Worm (Caenorhabditis elegans) whole organism, L2 larva: ENCODE measurements around the gene F58H1.5.
A peak's percentile ranks its signal among the peaks of the same experiment; 100 is the strongest.

ENCODE experiments used
- C34F6.9 ChIP-seq: fragments of 150-350 bp; optimal IDR thresholded peaks from 2 replicates; lab custom pipeline; 2014; ENCODE audit warnings: missing biosample characterization, missing genetic modification characterization
- F13H6.1 ChIP-seq: sonication (generic microtip); optimal IDR thresholded peaks from 2 replicates; lab custom pipeline; 2016; ENCODE audit warnings: missing genetic modification characterization, missing compliant biosample characterization
- R02D3.7 ChIP-seq: fragments of 150-350 bp; optimal IDR thresholded peaks from 2 replicates; lab custom pipeline; 2014; ENCODE audit warnings: missing biosample characterization, missing genetic modification characterization
- Y55F3AM.14 ChIP-seq: fragments of 200-800 bp; sonication (Bioruptor generic); optimal IDR thresholded peaks from 2 replicates; lab custom pipeline; 2018; ENCODE audit warnings: mild to moderate bottlenecking, missing genetic modification characterization, missing compliant biosample characterization
- ZK546.5 ChIP-seq: sonication (generic microtip); optimal IDR thresholded peaks from 2 replicates; lab custom pipeline; 2017; ENCODE audit warnings: missing biosample characterization, missing genetic modification characterization
- alr-1 ChIP-seq: fragments of 150-350 bp; optimal IDR thresholded peaks from 2 replicates; lab custom pipeline; 2014; ENCODE audit warnings: missing biosample characterization, missing genetic modification characterization
- aly-2 ChIP-seq: fragments of 150-350 bp; optimal IDR thresholded peaks from 2 replicates; lab custom pipeline; 2014; ENCODE audit warnings: missing biosample characterization, missing genetic modification characterization
- ama-1 ChIP-seq: fragments of 150-350 bp; optimal IDR thresholded peaks from 2 replicates; lab custom pipeline; 2018; ENCODE audit warnings: inconsistent platforms
- blmp-1 ChIP-seq: sonication (generic microtip); optimal IDR thresholded peaks from 2 replicates; lab custom pipeline; 2017; ENCODE audit warnings: missing genetic modification characterization, mild to moderate bottlenecking, missing compliant biosample characterization, antibody characterized with exemption, moderate library complexity; ENCODE audit not compliant: insufficient read depth
- ceh-82 ChIP-seq: fragments of 150-350 bp; optimal IDR thresholded peaks from 2 replicates; lab custom pipeline; 2014; ENCODE audit warnings: missing biosample characterization, missing genetic modification characterization
- crh-2 ChIP-seq: sonication (generic microtip); optimal IDR thresholded peaks from 2 replicates; lab custom pipeline; 2017; ENCODE audit warnings: missing biosample characterization, missing genetic modification characterization
- dmd-4 ChIP-seq: sonication (generic microtip); optimal IDR thresholded peaks from 2 replicates; lab custom pipeline; 2017; ENCODE audit warnings: missing biosample characterization, missing genetic modification characterization
- egl-27 ChIP-seq: sonication (generic microtip); optimal IDR thresholded peaks from 3 replicates; lab custom pipeline; 2017; ENCODE audit warnings: missing biosample characterization, missing genetic modification reagents, missing genetic modification characterization
- elt-1 ChIP-seq: fragments of 150-350 bp; optimal IDR thresholded peaks from 2 replicates; lab custom pipeline; 2014; ENCODE audit warnings: missing biosample characterization, missing genetic modification characterization
- elt-3 ChIP-seq: sonication (generic microtip); optimal IDR thresholded peaks from 2 replicates; lab custom pipeline; 2017; ENCODE audit warnings: missing biosample characterization, missing genetic modification characterization
- fos-1 ChIP-seq: fragments of 150-350 bp; optimal IDR thresholded peaks from 2 replicates; lab custom pipeline; 2014; ENCODE audit warnings: missing biosample characterization, missing genetic modification characterization
- gmeb-1 ChIP-seq: fragments of 150-350 bp; optimal IDR thresholded peaks from 2 replicates; lab custom pipeline; 2014; ENCODE audit warnings: missing biosample characterization, missing genetic modification characterization
- lin-11 ChIP-seq: fragments of 150-350 bp; sonication (generic microtip); optimal IDR thresholded peaks from 2 replicates; lab custom pipeline; 2014; ENCODE audit warnings: missing biosample characterization, missing genetic modification characterization, inconsistent platforms, mixed read lengths
- lin-13 ChIP-seq: fragments of 150-350 bp; optimal IDR thresholded peaks from 2 replicates; lab custom pipeline; 2014; ENCODE audit warnings: missing biosample characterization, missing genetic modification reagents, missing genetic modification characterization
- lin-39 ChIP-seq: fragments of 150-350 bp; optimal IDR thresholded peaks from 2 replicates; lab custom pipeline; 2014; ENCODE audit warnings: missing biosample characterization, missing genetic modification reagents, missing genetic modification characterization
- lsy-2 ChIP-seq, 2 experiments: fragments of 150-350 bp in 1 of 2; sonication (generic microtip) in 1 of 2; optimal IDR thresholded peaks; 2 replicates each; lab custom pipeline; 2014 to 2017; ENCODE audit warnings: missing biosample characterization in 2 of 2, missing genetic modification characterization in 2 of 2
- mab-5 ChIP-seq: fragments of 150-350 bp; optimal IDR thresholded peaks from 2 replicates; lab custom pipeline; 2014; ENCODE audit warnings: missing biosample characterization, missing genetic modification characterization
- mbf-1 ChIP-seq: sonication (generic microtip); optimal IDR thresholded peaks from 2 replicates; lab custom pipeline; 2017; ENCODE audit warnings: missing biosample characterization, missing genetic modification characterization
- mdl-1 ChIP-seq, 2 experiments: fragments of 150-350 bp in 1 of 2; sonication (generic microtip) in 1 of 2; optimal IDR thresholded peaks; 2 replicates each; lab custom pipeline; 2017; ENCODE audit warnings: missing biosample characterization in 2 of 2, missing genetic modification characterization in 2 of 2
- nhr-10 ChIP-seq: sonication (generic microtip); optimal IDR thresholded peaks from 2 replicates; lab custom pipeline; 2017; ENCODE audit warnings: missing biosample characterization, missing genetic modification characterization
- nhr-11 ChIP-seq: fragments of 150-350 bp; optimal IDR thresholded peaks from 2 replicates; lab custom pipeline; 2014; ENCODE audit warnings: missing biosample characterization, missing genetic modification characterization
- nhr-129 ChIP-seq: fragments of 150-350 bp; optimal IDR thresholded peaks from 2 replicates; lab custom pipeline; 2014; ENCODE audit warnings: missing biosample characterization, missing genetic modification characterization
- nhr-21 ChIP-seq: fragments of 150-350 bp; optimal IDR thresholded peaks from 2 replicates; lab custom pipeline; 2014; ENCODE audit warnings: missing biosample characterization, missing genetic modification characterization
- nhr-23 ChIP-seq: fragments of 150-350 bp; optimal IDR thresholded peaks from 2 replicates; lab custom pipeline; 2014; ENCODE audit warnings: missing biosample characterization, missing genetic modification reagents, missing genetic modification characterization
- nhr-237 ChIP-seq: fragments of 150-350 bp; optimal IDR thresholded peaks from 2 replicates; lab custom pipeline; 2014; ENCODE audit warnings: missing biosample characterization, missing genetic modification characterization
- nhr-25 ChIP-seq: fragments of 150-350 bp; sonication (generic microtip); optimal IDR thresholded peaks from 3 replicates; lab custom pipeline; 2014; ENCODE audit warnings: missing biosample characterization, missing genetic modification characterization
- nhr-6 ChIP-seq: fragments of 150-350 bp; optimal IDR thresholded peaks from 2 replicates; lab custom pipeline; 2014; ENCODE audit warnings: missing biosample characterization, missing genetic modification characterization
- nhr-77 ChIP-seq: fragments of 150-350 bp; optimal IDR thresholded peaks from 2 replicates; lab custom pipeline; 2014; ENCODE audit warnings: missing biosample characterization, missing genetic modification characterization
- peb-1 ChIP-seq: fragments of 150-350 bp; optimal IDR thresholded peaks from 2 replicates; lab custom pipeline; 2014; ENCODE audit warnings: missing biosample characterization, missing genetic modification characterization
- skn-1 ChIP-seq: sonication (generic microtip); optimal IDR thresholded peaks from 2 replicates; lab custom pipeline; 2017; ENCODE audit warnings: missing biosample characterization, missing genetic modification characterization
- sma-3 ChIP-seq: sonication (generic microtip); optimal IDR thresholded peaks from 2 replicates; lab custom pipeline; 2016; ENCODE audit warnings: missing genetic modification reagents, missing genetic modification characterization, missing compliant biosample characterization
- sma-9 ChIP-seq, 2 experiments: fragments of 150-350 bp in 1 of 2; sonication (generic microtip) in 1 of 2; optimal IDR thresholded peaks; 2 replicates each; lab custom pipeline; 2014 to 2016; ENCODE audit warnings: missing genetic modification characterization in 2 of 2, mild to moderate bottlenecking in 1 of 2, missing biosample characterization in 1 of 2, missing compliant biosample characterization in 1 of 2, missing genetic modification reagents in 1 of 2, moderate library complexity in 1 of 2
- snpc-4 ChIP-seq: fragments of 150-350 bp; optimal IDR thresholded peaks from 2 replicates; lab custom pipeline; 2014; ENCODE audit warnings: missing biosample characterization, missing genetic modification characterization
- unc-39 ChIP-seq: fragments of 150-350 bp; optimal IDR thresholded peaks from 2 replicates; lab custom pipeline; 2014; ENCODE audit warnings: missing biosample characterization, missing genetic modification characterization
- zag-1 ChIP-seq: fragments of 150-350 bp; optimal IDR thresholded peaks from 2 replicates; lab custom pipeline; 2014; ENCODE audit warnings: missing biosample characterization, missing genetic modification characterization
- ztf-1 ChIP-seq: fragments of 200-800 bp; sonication (Bioruptor generic); conservative IDR thresholded peaks from 2 replicates; pipeline ENCODE4 v1.3.6; 2022; ENCODE audit warnings: missing genetic modification characterization, missing compliant biosample characterization
- ztf-11 ChIP-seq: sonication (generic microtip); optimal IDR thresholded peaks from 2 replicates; lab custom pipeline; 2017; ENCODE audit warnings: missing biosample characterization, missing genetic modification characterization
- ztf-4 ChIP-seq: fragments of 150-350 bp; optimal IDR thresholded peaks from 2 replicates; lab custom pipeline; 2014; ENCODE audit warnings: missing biosample characterization, missing genetic modification characterization

Gene F58H1.5

DNA sequence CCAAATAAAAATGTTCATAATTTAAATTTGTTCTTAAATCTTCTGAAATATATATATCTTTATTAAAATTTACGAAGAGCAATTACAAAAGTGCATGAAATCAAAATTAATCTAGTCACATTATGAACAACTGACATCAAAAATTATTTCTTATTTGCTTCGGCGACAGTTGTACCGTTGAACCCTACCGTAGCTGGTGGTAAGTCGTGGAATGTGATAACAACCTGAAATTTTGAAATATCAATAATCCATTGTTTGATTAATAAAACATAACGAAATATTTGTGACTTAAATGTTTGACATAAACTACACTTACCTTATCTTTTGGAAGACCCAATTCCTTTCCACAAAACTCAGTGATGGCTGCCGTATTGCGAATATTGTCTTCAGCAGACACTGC, 18.5 kb downstream of the F58H1.5 start:
- no peak for TF ChIP-seq ceh-82 (tag; lab: Kevin White, UChicago)
- peak; percentile 6 for TF ChIP-seq sma-9 (GFP tag; optimal IDR thresholded peaks at IDR 0.05; lab: Kevin White, UChicago)
- TF ChIP-seq sma-9 (tag; optimal IDR thresholded peaks at IDR 0.05; lab: Kevin White, UChicago), result no peak
- TF ChIP-seq fos-1 (tag; lab: Kevin White, UChicago), result peak; percentile 43
- peak; percentile 31 for TF ChIP-seq crh-2 (tag; lab: Kevin White, UChicago)
- no peak for TF ChIP-seq ztf-4 (tag; lab: Kevin White, UChicago)
- TF ChIP-seq dmd-4 (tag; lab: Kevin White, UChicago), result no peak

DNA sequence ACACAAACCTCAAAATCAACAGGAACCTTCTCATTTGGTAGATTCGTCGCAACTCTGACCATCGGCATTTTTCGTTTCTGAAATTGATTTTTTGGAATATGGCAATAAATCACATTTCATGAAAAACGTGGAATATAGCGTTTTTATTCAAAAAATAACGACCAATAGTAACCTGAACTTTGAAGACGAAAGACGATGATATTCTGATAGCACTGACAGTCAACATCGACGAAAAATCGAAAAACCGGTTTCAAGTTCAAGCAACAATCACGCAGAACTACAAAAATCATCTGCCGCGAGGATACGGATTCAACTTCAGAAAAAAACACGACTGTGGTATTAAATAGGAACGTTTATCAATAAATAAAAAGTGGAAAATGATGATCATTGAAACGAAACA, 20.0 kb downstream of the F58H1.5 start, which contains the start of gene mif-2:
mif-2 (minus strand) TSS at position 281 of the 400 bp plus-strand sequence.
- TF ChIP-seq elt-3 (tag; lab: Kevin White, UChicago) (no peak), sma-3 (GFP tag; lab: Kevin White, UChicago) (no peak), blmp-1 (no peak), dmd-4 (tag; lab: Kevin White, UChicago) (no peak), lin-13 (peak; percentile 5), nhr-77 (no peak), ZK546.5 (tag; lab: Kevin White, UChicago) (no peak), crh-2 (tag; lab: Kevin White, UChicago) (peak; percentile 4), ztf-11 (tag; lab: Kevin White, UChicago) (no peak), R02D3.7 (tag; lab: Kevin White, UChicago) (no peak), nhr-25 (tag; lab: Kevin White, UChicago) (peak; percentile 10), ama-1 (lab: Kevin White, UChicago) (no peak), lin-11 (tag; lab: Kevin White, UChicago) (no peak), skn-1 (tag; lab: Kevin White, UChicago) (no peak), nhr-6 (tag; lab: Kevin White, UChicago) (no peak), unc-39 (tag; lab: Kevin White, UChicago) (no peak), nhr-21 (tag; lab: Kevin White, UChicago) (peak; percentile 3), sma-9 (GFP tag; optimal IDR thresholded peaks at IDR 0.05; lab: Kevin White, UChicago) (no peak), sma-9 (tag; optimal IDR thresholded peaks at IDR 0.05; lab: Kevin White, UChicago) (no peak), nhr-10 (tag; lab: Kevin White, UChicago) (no peak)
- TF ChIP-seq, all 48 proteins: peak for 4

DNA sequence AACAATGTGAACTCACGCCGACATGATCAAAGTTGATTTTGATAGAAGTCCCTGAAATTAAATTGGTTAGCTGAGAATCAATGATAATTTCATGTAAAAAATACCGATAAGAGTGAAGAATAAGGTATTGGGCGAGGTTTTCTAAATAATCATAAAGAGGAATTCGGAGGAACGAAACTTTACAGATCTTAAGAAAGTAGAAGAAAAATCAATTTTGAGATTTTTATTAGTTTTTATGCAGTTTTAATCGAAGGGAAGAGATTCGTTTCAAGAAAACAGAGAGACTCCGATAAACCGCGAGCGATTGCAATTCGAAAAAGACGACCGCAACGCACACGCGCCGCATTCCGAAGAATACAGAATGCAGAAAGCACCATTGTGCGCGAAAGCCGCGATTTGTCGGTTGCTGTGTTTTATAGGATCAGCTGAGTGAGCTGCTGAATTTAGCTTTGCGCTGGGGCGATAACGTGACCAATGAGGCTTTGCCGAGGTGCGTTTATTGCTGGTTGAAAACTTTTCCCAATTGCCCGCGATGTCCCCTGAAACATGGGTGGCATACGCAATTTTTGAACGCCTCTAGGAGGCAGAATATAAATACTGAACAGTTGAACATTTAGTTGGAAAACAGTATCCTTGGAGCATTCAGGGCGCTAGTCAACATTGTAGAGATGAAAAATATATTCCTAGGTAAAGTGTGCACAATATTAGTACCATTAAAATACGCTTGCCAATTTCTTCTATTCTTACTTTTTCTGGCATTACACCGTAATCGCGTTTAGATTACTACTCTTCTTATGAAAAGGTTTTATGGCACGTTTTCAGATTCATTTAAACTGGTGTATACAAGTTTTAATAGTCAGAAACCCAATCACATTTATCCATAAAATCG, 21.7 kb downstream of the F58H1.5 start, which contains the start of gene snr-4:
snr-4 (minus strand) TSS at position 51 of the 889 bp plus-strand sequence.
- TF ChIP-seq nhr-77 (peak; percentile 78), peb-1 (tag; lab: Kevin White, UChicago) (peak; percentile 76), nhr-11 (peak; percentile 75), elt-3 (tag; lab: Kevin White, UChicago) (no peak), nhr-237 (tag; lab: Kevin White, UChicago) (peak; percentile 81), egl-27 (peak; percentile 79), ztf-4 (tag; lab: Kevin White, UChicago) (peak; percentile 84), lsy-2 (tag; optimal IDR thresholded peaks at IDR 0.05; lab: Kevin White, UChicago) (peak; percentile 86 to 91), blmp-1 (peak; percentile 77), lin-39 (no peak), aly-2 (no peak), nhr-25 (tag; lab: Kevin White, UChicago) (peak; percentile 84), nhr-21 (tag; lab: Kevin White, UChicago) (peak; percentile 96), zag-1 (tag; lab: Kevin White, UChicago) (peak; percentile 91), Y55F3AM.14 (GFP tag; lab: Kevin White, UChicago) (peak; percentile 90), ztf-11 (tag; lab: Kevin White, UChicago) (peak; percentile 11), alr-1 (tag; lab: Kevin White, UChicago) (no peak), sma-3 (GFP tag; lab: Kevin White, UChicago) (peak; percentile 95), gmeb-1 (tag; lab: Kevin White, UChicago) (peak; percentile 89), C34F6.9 (tag; lab: Kevin White, UChicago) (peak; percentile 92), elt-1 (tag; lab: Kevin White, UChicago) (no peak), dmd-4 (tag; lab: Kevin White, UChicago) (no peak), snpc-4 (tag; lab: Kevin White, UChicago) (peak; percentile 100), fos-1 (tag; lab: Kevin White, UChicago) (peak; percentile 90), mab-5 (tag; lab: Kevin White, UChicago) (peak; percentile 80), crh-2 (tag; lab: Kevin White, UChicago) (peak; percentile 96), ceh-82 (tag; lab: Kevin White, UChicago) (peak; percentile 83), ztf-1 (GFP tag; lab: Robert Waterston, UW) (0 out of 2 replicates have a peak, but pooled peaks have one; percentile 45), nhr-10 (tag; lab: Kevin White, UChicago) (peak; percentile 56), F13H6.1 (tag; lab: Kevin White, UChicago) (peak; percentile 93), nhr-23 (tag; lab: Kevin White, UChicago) (no peak), mdl-1 (tag; optimal IDR thresholded peaks at IDR 0.05; lab: Kevin White, UChicago) (peak; percentile 80 to 86), skn-1 (tag; lab: Kevin White, UChicago) (no peak), lin-11 (tag; lab: Kevin White, UChicago) (peak; percentile 93), mbf-1 (tag; lab: Kevin White, UChicago) (no peak), unc-39 (tag; lab: Kevin White, UChicago) (no peak), nhr-129 (tag; lab: Kevin White, UChicago) (peak; percentile 94), sma-9 (GFP tag; optimal IDR thresholded peaks at IDR 0.05; lab: Kevin White, UChicago) (peak; percentile 96), sma-9 (tag; optimal IDR thresholded peaks at IDR 0.05; lab: Kevin White, UChicago) (no peak)
